Fruit fly (Drosophila melanogaster) whole organism, embryonic: Measurements from ENCODE around the gene dyw.
A peak's percentile ranks its signal among the peaks of the same experiment; 100 is the strongest.

ENCODE experiments used
- Asciz ChIP-seq: fragments of 200-800 bp; sonication (Bioruptor generic); optimal IDR thresholded peaks from 2 replicates; lab custom pipeline; 2017; ENCODE audit warnings: missing biosample characterization, mild to moderate bottlenecking, missing genetic modification characterization, missing genetic modification reagents
- Atf-2 ChIP-seq: fragments of 200-800 bp; sonication (Bioruptor generic); optimal IDR thresholded peaks from 2 replicates; lab custom pipeline; 2016; ENCODE audit warnings: missing biosample characterization, missing genetic modification characterization
- Bteb2 ChIP-seq: fragments of 200-800 bp; sonication (Bioruptor generic); optimal IDR thresholded peaks from 2 replicates; lab custom pipeline; 2016; ENCODE audit warnings: missing biosample characterization, missing genetic modification characterization
- CG10654 ChIP-seq: fragments of 200-800 bp; sonication (Bioruptor generic); optimal IDR thresholded peaks from 2 replicates; lab custom pipeline; 2016; ENCODE audit warnings: missing biosample characterization, missing genetic modification characterization
- CG11247 ChIP-seq: fragments of 200-800 bp; sonication (Bioruptor generic); IDR thresholded peaks from 2 replicates; pipeline ENCODE4 v1.3.6; 2022; ENCODE audit warnings: missing biosample characterization, missing genetic modification characterization
- CG11504 ChIP-seq: fragments of 200-800 bp; sonication (Bioruptor generic); optimal IDR thresholded peaks from 3 replicates; lab custom pipeline; 2019; ENCODE audit warnings: missing biosample characterization, mild to moderate bottlenecking, missing genetic modification characterization, moderate library complexity
- CG11696 ChIP-seq: fragments of 200-800 bp; sonication (Bioruptor generic); IDR thresholded peaks from 2 replicates; pipeline ENCODE4 v1.3.6; 2022; ENCODE audit warnings: missing biosample characterization, missing genetic modification characterization
- CG12744 ChIP-seq: fragments of 200-800 bp; sonication (Bioruptor generic); optimal IDR thresholded peaks from 2 replicates; lab custom pipeline; 2016; ENCODE audit warnings: missing biosample characterization, missing genetic modification characterization
- CG15514 ChIP-seq: fragments of 200-800 bp; sonication (Bioruptor generic); optimal IDR thresholded peaks from 3 replicates; lab custom pipeline; 2017; ENCODE audit warnings: missing biosample characterization, missing genetic modification characterization, mild to moderate bottlenecking, moderate library complexity, missing genetic modification reagents
- CG18619 ChIP-seq: fragments of 200-800 bp; sonication (Bioruptor generic); optimal IDR thresholded peaks from 3 replicates; lab custom pipeline; 2017; ENCODE audit warnings: missing biosample characterization, mild to moderate bottlenecking, missing genetic modification characterization
- CG18764 ChIP-seq: fragments of 200-800 bp; sonication (Bioruptor generic); optimal IDR thresholded peaks from 3 replicates; lab custom pipeline; 2016; ENCODE audit warnings: missing biosample characterization, missing genetic modification characterization
- CG2120 ChIP-seq: fragments of 200-800 bp; sonication (Bioruptor generic); optimal IDR thresholded peaks from 3 replicates; lab custom pipeline; 2016; ENCODE audit warnings: missing biosample characterization, missing genetic modification characterization
- CG2129 ChIP-seq: fragments of 200-800 bp; sonication (Bioruptor generic); IDR thresholded peaks from 2 replicates; pipeline ENCODE4 v1.3.6; 2022; ENCODE audit warnings: missing biosample characterization, missing genetic modification characterization; ENCODE audit not compliant: partially characterized antibody
- CG2199 ChIP-seq: fragments of 200-800 bp; sonication (Bioruptor generic); IDR thresholded peaks from 3 replicates; pipeline ENCODE4 v1.3.6; 2022; ENCODE audit warnings: missing biosample characterization, missing genetic modification characterization
- CG2875 ChIP-seq: fragments of 200-800 bp; sonication (Bioruptor generic); optimal IDR thresholded peaks from 2 replicates; lab custom pipeline; 2017; ENCODE audit warnings: missing biosample characterization, mild to moderate bottlenecking, missing genetic modification characterization, missing genetic modification reagents
- CG32767 ChIP-seq: fragments of 200-800 bp; sonication (Bioruptor generic); IDR thresholded peaks from 2 replicates; pipeline ENCODE4 v1.3.6; 2022; ENCODE audit warnings: missing biosample characterization, missing genetic modification characterization
- CG4360 ChIP-seq: fragments of 200-800 bp; sonication (Bioruptor generic); IDR thresholded peaks from 2 replicates; pipeline ENCODE4 v1.3.6; 2022; ENCODE audit warnings: missing biosample characterization, missing genetic modification characterization
- CG5245 ChIP-seq: fragments of 200-800 bp; sonication (Bioruptor generic); optimal IDR thresholded peaks from 3 replicates; lab custom pipeline; 2016; ENCODE audit warnings: missing biosample characterization, missing genetic modification characterization
- CG7271 ChIP-seq: fragments of 200-800 bp; sonication (Bioruptor generic); optimal IDR thresholded peaks from 2 replicates; lab custom pipeline; 2018; ENCODE audit warnings: missing biosample characterization, mild to moderate bottlenecking, missing genetic modification characterization, moderate library complexity
- CG8281 ChIP-seq: fragments of 200-800 bp; sonication (Bioruptor generic); optimal IDR thresholded peaks from 2 replicates; lab custom pipeline; 2018; ENCODE audit warnings: missing biosample characterization, mild to moderate bottlenecking, missing genetic modification characterization, moderate library complexity
- D ChIP-seq, 2 experiments: fragments of 200-800 bp in 1 of 2; fragments of >200 bp in 1 of 2; sonication (Bioruptor generic) in 1 of 2; optimal IDR thresholded peaks; 2 replicates in 1 of 2; 3 replicates in 1 of 2; lab custom pipeline; 2017; ENCODE audit warnings: mild to moderate bottlenecking in 1 of 2, missing biosample characterization in 1 of 2, missing genetic modification characterization in 1 of 2, missing genetic modification reagents in 1 of 2
- Ets97D ChIP-seq: fragments of 200-800 bp; sonication (Bioruptor generic); optimal IDR thresholded peaks from 3 replicates; lab custom pipeline; 2016; ENCODE audit warnings: missing biosample characterization, missing genetic modification characterization
- Hey ChIP-seq: fragments of 200-800 bp; sonication (Bioruptor generic); optimal IDR thresholded peaks from 3 replicates; lab custom pipeline; 2018; ENCODE audit warnings: missing biosample characterization, mild to moderate bottlenecking, missing genetic modification characterization
- Hmx ChIP-seq: fragments of 200-800 bp; sonication (Bioruptor generic); optimal IDR thresholded peaks from 2 replicates; lab custom pipeline; 2016; ENCODE audit warnings: missing biosample characterization, missing genetic modification characterization
- Hsf ChIP-seq: fragments of 200-800 bp; sonication (Bioruptor generic); optimal IDR thresholded peaks from 3 replicates; lab custom pipeline; 2016; ENCODE audit warnings: missing biosample characterization, missing genetic modification characterization
- Kr ChIP-seq: fragments of 200-800 bp; sonication (Bioruptor generic); optimal IDR thresholded peaks from 2 replicates; lab custom pipeline; 2017; ENCODE audit warnings: missing biosample characterization, mild to moderate bottlenecking, missing genetic modification characterization
- Opbp ChIP-seq: fragments of 200-800 bp; sonication (Bioruptor generic); IDR thresholded peaks from 3 replicates; pipeline ENCODE4 v1.3.6; 2022; ENCODE audit warnings: missing biosample characterization, missing genetic modification characterization; ENCODE audit not compliant: partially characterized antibody
- PHDP ChIP-seq: fragments of 200-800 bp; sonication (Bioruptor generic); optimal IDR thresholded peaks from 3 replicates; lab custom pipeline; 2018; ENCODE audit warnings: missing biosample characterization, mild to moderate bottlenecking, missing genetic modification characterization, moderate library complexity
- Ptx1 ChIP-seq: fragments of 200-800 bp; sonication (Bioruptor generic); IDR thresholded peaks from 2 replicates; pipeline ENCODE4 v1.3.6; 2022; ENCODE audit warnings: missing biosample characterization, missing genetic modification characterization
- Xrp1 ChIP-seq: fragments of 200-800 bp; sonication (Bioruptor generic); IDR thresholded peaks from 2 replicates; pipeline ENCODE4 v1.3.6; 2022; ENCODE audit warnings: missing biosample characterization, missing genetic modification characterization
- ara ChIP-seq: fragments of 200-800 bp; sonication (Bioruptor generic); IDR thresholded peaks from 2 replicates; pipeline ENCODE4 v1.3.6; 2022; ENCODE audit warnings: missing biosample characterization, missing genetic modification characterization
- cad ChIP-seq: fragments of >200 bp; optimal IDR thresholded peaks from 2 replicates; lab custom pipeline; 2017; ENCODE audit warnings: missing biosample characterization, missing genetic modification characterization
- croc ChIP-seq: fragments of 200-800 bp; sonication (Bioruptor generic); conservative IDR thresholded peaks from 3 replicates; pipeline ENCODE4 v1.3.6; 2022; ENCODE audit warnings: missing biosample characterization, missing genetic modification characterization
- da ChIP-seq: fragments of 200-800 bp; sonication (Bioruptor generic); optimal IDR thresholded peaks from 2 replicates; lab custom pipeline; 2016; ENCODE audit warnings: missing biosample characterization, missing genetic modification characterization
- dati ChIP-seq: fragments of 200-800 bp; sonication (Bioruptor generic); IDR thresholded peaks from 2 replicates; pipeline ENCODE4 v1.3.6; 2022; ENCODE audit warnings: missing biosample characterization, missing genetic modification characterization
- fd96Cb ChIP-seq: fragments of 200-800 bp; sonication (Bioruptor generic); optimal IDR thresholded peaks from 2 replicates; lab custom pipeline; 2018; ENCODE audit warnings: missing biosample characterization, mild to moderate bottlenecking, missing genetic modification characterization, moderate library complexity
- grau ChIP-seq: fragments of 200-800 bp; optimal IDR thresholded peaks from 3 replicates; lab custom pipeline; 2019; ENCODE audit warnings: missing biosample characterization, mild to moderate bottlenecking, missing genetic modification characterization, moderate library complexity
- hkb ChIP-seq, 2 experiments: fragments of 200-800 bp in 1 of 2; fragments of >200 bp in 1 of 2; sonication (Bioruptor generic) in 1 of 2; IDR thresholded peaks in 1 of 2; optimal IDR thresholded peaks in 1 of 2; 2 replicates each; pipeline versions ENCODE4 v1.3.6 to Lab custom; 2017 to 2022; ENCODE audit warnings: missing biosample characterization in 1 of 2, missing genetic modification characterization in 1 of 2
- kay ChIP-seq: fragments of 200-800 bp; sonication (Bioruptor generic); optimal IDR thresholded peaks from 2 replicates; lab custom pipeline; 2016; ENCODE audit warnings: missing biosample characterization, missing genetic modification characterization
- lab ChIP-seq: fragments of 200-800 bp; sonication (Bioruptor generic); optimal IDR thresholded peaks from 3 replicates; lab custom pipeline; 2017; ENCODE audit warnings: missing biosample characterization, missing genetic modification characterization, mild to moderate bottlenecking, moderate library complexity, missing genetic modification reagents
- mam ChIP-seq: fragments of 200-800 bp; sonication (Bioruptor generic); optimal IDR thresholded peaks from 3 replicates; lab custom pipeline; 2016; ENCODE audit warnings: missing biosample characterization, missing genetic modification characterization
- mirr ChIP-seq: fragments of 200-800 bp; sonication (Bioruptor generic); optimal IDR thresholded peaks from 3 replicates; lab custom pipeline; 2018; ENCODE audit warnings: missing biosample characterization, mild to moderate bottlenecking, missing genetic modification characterization
- peb ChIP-seq: fragments of 200-800 bp; sonication (Bioruptor generic); IDR thresholded peaks from 2 replicates; pipeline ENCODE4 v1.3.6; 2022; ENCODE audit warnings: missing biosample characterization, missing genetic modification characterization
- run ChIP-seq: fragments of 200-800 bp; sonication (Bioruptor generic); optimal IDR thresholded peaks from 3 replicates; lab custom pipeline; 2018; ENCODE audit warnings: missing biosample characterization, mild to moderate bottlenecking, missing genetic modification characterization
- scrt ChIP-seq: fragments of 200-800 bp; sonication (Bioruptor generic); optimal IDR thresholded peaks from 2 replicates; lab custom pipeline; 2018; ENCODE audit warnings: missing biosample characterization, mild to moderate bottlenecking, missing genetic modification characterization, moderate library complexity
- sens ChIP-seq: fragments of 200-800 bp; sonication (Bioruptor generic); peaks from one replicate; lab custom pipeline; 2016; ENCODE audit warnings: missing biosample characterization, missing genetic modification characterization
- sna ChIP-seq: fragments of 200-800 bp; sonication (Bioruptor generic); IDR thresholded peaks from 2 replicates; pipeline ENCODE4 v1.3.6; 2022; ENCODE audit warnings: missing biosample characterization, missing genetic modification characterization; ENCODE audit not compliant: partially characterized antibody
- tgo ChIP-seq: fragments of 200-800 bp; sonication (Bioruptor generic); IDR thresholded peaks from 3 replicates; pipeline ENCODE4 v1.3.6; 2022; ENCODE audit warnings: missing biosample characterization, missing genetic modification characterization
- wdn ChIP-seq: fragments of 200-800 bp; sonication (Bioruptor generic); IDR thresholded peaks from 2 replicates; pipeline ENCODE4 v1.3.6; 2022; ENCODE audit warnings: missing biosample characterization, missing genetic modification characterization
- zen2 ChIP-seq: fragments of 200-800 bp; sonication (Bioruptor generic); IDR thresholded peaks from 3 replicates; pipeline ENCODE4 v1.3.6; 2022; ENCODE audit warnings: missing biosample characterization, missing genetic modification characterization; ENCODE audit not compliant: partially characterized antibody

The dyw gene

DNA sequence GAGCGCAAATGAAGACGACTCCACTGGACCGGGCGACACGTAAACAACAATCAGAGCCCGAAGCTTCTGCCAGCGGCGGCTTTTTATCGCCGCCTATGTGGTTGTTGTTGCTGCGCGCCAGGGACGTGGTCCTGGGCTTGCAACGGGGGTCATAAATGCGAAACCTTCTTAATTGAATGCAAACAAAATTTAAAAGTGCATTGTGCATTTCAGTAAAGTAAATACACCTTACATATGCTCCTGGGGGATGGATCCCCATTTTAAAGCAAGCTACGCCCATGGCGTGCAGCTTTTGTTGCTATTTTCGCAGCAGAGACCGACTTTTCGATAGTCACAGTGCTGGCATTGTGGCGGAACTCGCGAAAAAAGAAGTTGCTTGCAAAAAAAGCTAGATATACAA lies 10.0 kb upstream of the dyw start, which contains the start of gene Ugalt (continued):
- peak; percentile 100 for TF ChIP-seq Ptx1
- peak; percentile 99 for TF ChIP-seq Hmx (GFP tag; lab: Kevin White, UChicago)
- TF ChIP-seq sens (GFP tag; lab: Kevin White, UChicago): peak; percentile 100
- TF ChIP-seq dati (GFP tag; lab: Robert Waterston, UW): peak; percentile 100
- TF ChIP-seq CG10654 (GFP tag; lab: Kevin White, UChicago): peak; percentile 100
- TF ChIP-seq CG8281: peak; percentile 98
- peak; percentile 100 for TF ChIP-seq peb (GFP tag; lab: Robert Waterston, UW)
- peak; percentile 100 for TF ChIP-seq CG4360 (GFP tag; lab: Robert Waterston, UW)
- TF ChIP-seq Bteb2 (GFP tag; lab: Kevin White, UChicago): peak; percentile 100
- peak; percentile 100 for TF ChIP-seq CG2199 (GFP tag; lab: Robert Waterston, UW)
- peak; percentile 100 for TF ChIP-seq Hey (tag; lab: Kevin White, UChicago)
- TF ChIP-seq mirr (GFP tag; lab: Kevin White, UChicago): peak; percentile 100
- TF ChIP-seq CG11696 (GFP tag; lab: Robert Waterston, UW): peak; percentile 100
- peak; percentile 100 for TF ChIP-seq fd96Cb (tag; lab: Kevin White, UChicago)
- peak; percentile 100 for TF ChIP-seq ara (GFP tag; lab: Robert Waterston, UW)
- TF ChIP-seq kay: peak; percentile 100
- TF ChIP-seq Ets97D (GFP tag; lab: Kevin White, UChicago): peak; percentile 98
- TF ChIP-seq sna (GFP tag; lab: Robert Waterston, UW): no peak
- peak; percentile 100 for TF ChIP-seq run
- TF ChIP-seq CG11504: peak; percentile 99
- TF ChIP-seq tgo (GFP tag; lab: Robert Waterston, UW): peak; percentile 100
- no peak for TF ChIP-seq D (optimal IDR thresholded peaks at IDR 0.05; lab: Kevin White, UChicago)
- peak; percentile 100 for TF ChIP-seq D (GFP tag; optimal IDR thresholded peaks at IDR 0.05; lab: Kevin White, UChicago)
- peak; percentile 97 for TF ChIP-seq CG15514 (GFP tag; lab: Kevin White, UChicago)
- TF ChIP-seq cad (GFP tag; lab: Kevin White, UChicago): no peak
- TF ChIP-seq Atf-2 (GFP tag; lab: Kevin White, UChicago): peak; percentile 100
- TF ChIP-seq lab (GFP tag; lab: Kevin White, UChicago): peak; percentile 100
- peak; percentile 100 for TF ChIP-seq CG5245 (GFP tag; lab: Kevin White, UChicago)
- TF ChIP-seq wdn (GFP tag; lab: Robert Waterston, UW): peak; percentile 100
- peak; percentile 100 for TF ChIP-seq PHDP (tag; lab: Kevin White, UChicago)
- peak; percentile 100 for TF ChIP-seq CG12744
- peak; percentile 100 for TF ChIP-seq CG18619
- peak; percentile 100 for TF ChIP-seq Hsf (GFP tag; lab: Kevin White, UChicago)
- peak; percentile 100 for TF ChIP-seq CG7271 (tag; lab: Kevin White, UChicago)
- TF ChIP-seq Opbp (GFP tag; lab: Robert Waterston, UW): peak; percentile 51; the same call in 1 of the 3 replicates
- TF ChIP-seq hkb (optimal IDR thresholded peaks at IDR 0.05; lab: Kevin White, UChicago): no peak
- peak; percentile 100 for TF ChIP-seq hkb (GFP tag; IDR thresholded peaks at IDR 0.05; lab: Robert Waterston, UW)
- TF ChIP-seq zen2: no peak
- TF ChIP-seq croc (GFP tag; lab: Robert Waterston, UW): peak; percentile 100
- peak; percentile 100 for TF ChIP-seq CG32767 (GFP tag; lab: Robert Waterston, UW)
- TF ChIP-seq Xrp1: peak; percentile 100
- TF ChIP-seq grau (tag; lab: Kevin White, UChicago): peak; percentile 100
- TF ChIP-seq scrt (GFP tag; lab: Kevin White, UChicago): peak; percentile 100
- TF ChIP-seq da: peak; percentile 100
- TF ChIP-seq CG11247: peak; percentile 100
- peak; percentile 100 for TF ChIP-seq CG18764 (GFP tag; lab: Kevin White, UChicago)
- TF ChIP-seq CG2120 (GFP tag; lab: Kevin White, UChicago): peak; percentile 100
- TF ChIP-seq Asciz: peak; percentile 100
- TF ChIP-seq Kr (GFP tag; lab: Kevin White, UChicago): peak; percentile 96
- TF ChIP-seq CG2129 (GFP tag; lab: Robert Waterston, UW): no peak
- TF ChIP-seq CG2875 (GFP tag; lab: Kevin White, UChicago): peak; percentile 100
- peak; percentile 100 for TF ChIP-seq mam (GFP tag; lab: Kevin White, UChicago)
